Fruit fly (Drosophila melanogaster) whole organism, prepupa: Measurements from ENCODE around the gene CG13457.

Experiments used
- Blimp-1 ChIP-seq: fragments of 200-800 bp; sonication (Bioruptor generic); optimal IDR thresholded peaks from 3 replicates; lab custom pipeline; 2017; ENCODE audit warnings: missing biosample characterization, missing genetic modification characterization, mild to moderate bottlenecking, moderate library complexity, missing genetic modification reagents
- CG6163 ChIP-seq: fragments of 200-800 bp; sonication (Bioruptor generic); IDR thresholded peaks from 3 replicates; pipeline ENCODE4 v1.3.6; 2022; ENCODE audit warnings: missing biosample characterization, missing genetic modification characterization
- CG8632 ChIP-seq: fragments of 200-800 bp; sonication (Bioruptor generic); optimal IDR thresholded peaks from 3 replicates; lab custom pipeline; 2016; ENCODE audit warnings: missing biosample characterization, missing genetic modification characterization
- Hr39 ChIP-seq: fragments of 200-800 bp; sonication (Bioruptor generic); optimal IDR thresholded peaks from 2 replicates; lab custom pipeline; 2016; ENCODE audit warnings: missing biosample characterization, missing genetic modification characterization
- Hr4 ChIP-seq: fragments of 200-800 bp; sonication (Bioruptor generic); optimal IDR thresholded peaks from 3 replicates; lab custom pipeline; 2016; ENCODE audit warnings: missing biosample characterization, missing genetic modification characterization
- Smox ChIP-seq: fragments of 200-800 bp; sonication (Bioruptor generic); optimal IDR thresholded peaks from 3 replicates; lab custom pipeline; 2016; ENCODE audit warnings: missing biosample characterization, missing genetic modification characterization
- Sox14 ChIP-seq: fragments of 200-800 bp; sonication (Bioruptor generic); optimal IDR thresholded peaks from 3 replicates; lab custom pipeline; 2016; ENCODE audit warnings: missing biosample characterization, missing genetic modification characterization
- achi ChIP-seq: fragments of 200-800 bp; sonication (Bioruptor generic); optimal IDR thresholded peaks from 3 replicates; lab custom pipeline; 2016; ENCODE audit warnings: missing biosample characterization, missing genetic modification characterization
- fd85E ChIP-seq: fragments of 200-800 bp; sonication (Bioruptor generic); optimal IDR thresholded peaks from 3 replicates; lab custom pipeline; 2016; ENCODE audit warnings: missing biosample characterization, missing genetic modification characterization
- pdm3 ChIP-seq: fragments of 200-800 bp; sonication (Bioruptor generic); optimal IDR thresholded peaks from 3 replicates; lab custom pipeline; 2016; ENCODE audit warnings: missing biosample characterization, missing genetic modification characterization
- salr ChIP-seq, 2 experiments: fragments of 200-800 bp; sonication (Bioruptor generic); optimal IDR thresholded peaks; 3 replicates each; lab custom pipeline; 2016 to 2018; ENCODE audit warnings: missing biosample characterization in 2 of 2, missing genetic modification characterization in 2 of 2, mild to moderate bottlenecking in 1 of 2

DNA sequence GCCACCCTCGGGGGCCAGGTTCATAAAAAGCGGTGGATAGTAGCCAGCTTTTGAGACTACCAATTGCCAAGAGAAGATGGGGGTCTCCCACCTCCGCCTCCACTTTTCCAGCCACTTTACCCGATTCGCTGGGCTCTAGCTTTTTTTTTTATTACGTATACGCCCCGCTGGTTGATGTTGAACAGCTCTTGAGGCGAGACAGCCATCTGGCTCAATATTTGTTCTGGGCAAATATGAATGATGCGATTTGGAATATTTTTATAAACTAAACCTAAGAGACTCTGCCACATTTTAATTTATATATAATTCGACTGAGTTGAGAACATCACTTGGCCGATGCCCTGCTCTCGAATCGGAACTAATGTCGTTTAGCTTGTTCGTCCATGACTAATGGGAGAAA is 18.9 kb upstream of the CG13457 start:
- TF ChIP-seq salr (GFP tag; optimal IDR thresholded peaks at IDR 0.05; lab: Kevin White, UChicago) (no peak), Hr39 (GFP tag; lab: Kevin White, UChicago) (no peak), CG6163 (GFP tag; lab: Robert Waterston, UW) (no peak), fd85E (no peak), Sox14 (GFP tag; lab: Kevin White, UChicago) (no peak), CG8632 (GFP tag; lab: Kevin White, UChicago) (no peak), pdm3 (GFP tag; lab: Kevin White, UChicago) (no peak), achi (GFP tag; lab: Kevin White, UChicago) (no peak), Blimp-1 (no peak), Smox (GFP tag; lab: Kevin White, UChicago) (no peak), Hr4 (GFP tag; lab: Kevin White, UChicago) (no peak)
